Worm (Caenorhabditis elegans): ENCODE data around the gene dsl-2.

ce11 chrIV:1207980-1208379 lies 3.2 kb upstream of the dsl-2 start, which contains the start of gene dsl-1:
- no peak for TF ChIP-seq nhr-237 (tag; optimal IDR thresholded peaks at IDR 0.05)
- TF ChIP-seq hlh-1 (tag; optimal IDR thresholded peaks at IDR 0.05), result no peak
- TF ChIP-seq unc-62 (GFP tag; optimal IDR thresholded peaks at IDR 0.05), result no peak
- no peak for TF ChIP-seq ceh-39 (tag; optimal IDR thresholded peaks at IDR 0.05)
- TF ChIP-seq ztf-11 (tag; optimal IDR thresholded peaks at IDR 0.05), result no peak
- TF ChIP-seq pha-4 (tag; optimal IDR thresholded peaks at IDR 0.05), result no peak
- no peak for TF ChIP-seq nhr-2 (tag; optimal IDR thresholded peaks at IDR 0.05)
- no peak for TF ChIP-seq lin-13 (tag; optimal IDR thresholded peaks at IDR 0.05)
- TF ChIP-seq mls-2 (tag; optimal IDR thresholded peaks at IDR 0.05), result no peak
- no peak for TF ChIP-seq nhr-28 (tag; optimal IDR thresholded peaks at IDR 0.05)
- TF ChIP-seq mab-5 (tag; optimal IDR thresholded peaks at IDR 0.05), result no peak
- no peak for TF ChIP-seq lsy-2 (tag; optimal IDR thresholded peaks at IDR 0.05)
- TF ChIP-seq flh-1 (GFP tag; optimal IDR thresholded peaks at IDR 0.05), result no peak
- TF ChIP-seq nhr-12 (tag; optimal IDR thresholded peaks at IDR 0.05), result no peak
